Fruit fly (Drosophila melanogaster): ENCODE data around the gene alpha-Man-IIb.

Gene alpha-Man-IIb

DNA sequence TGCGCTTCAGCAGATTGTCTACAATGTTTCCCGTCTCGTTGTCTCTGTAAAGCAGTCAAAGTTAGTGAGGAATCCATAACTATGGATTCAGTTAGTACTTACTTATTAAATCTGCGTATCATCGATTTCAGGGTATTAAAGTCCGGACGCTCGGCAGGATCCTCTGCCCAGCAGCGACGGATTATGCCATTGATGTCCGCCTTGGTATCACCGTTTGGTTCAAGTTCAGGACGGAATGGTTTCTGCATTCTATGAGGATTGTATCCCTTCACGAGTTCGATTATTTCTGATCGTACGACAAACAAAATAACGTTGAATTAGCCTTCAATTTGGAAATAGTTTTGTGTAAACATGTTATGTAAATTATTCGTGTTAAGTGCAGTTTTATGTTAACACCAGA, 55.8 kb downstream of the alpha-Man-IIb start, which contains the start of gene CG9632:
TSS of gene CG9632 (plus strand) at position 301 of the 400 bp plus-strand sequence.
- TF ChIP-seq cic (GFP tag; optimal IDR thresholded peaks at IDR 0.05) = no peak
- no peak for TF ChIP-seq Mnt (GFP tag; optimal IDR thresholded peaks at IDR 0.05)
- TF ChIP-seq kay (GFP tag; ENCODE audit: borderline replicate concordance) = no peak
- TF ChIP-seq tj (GFP tag; optimal IDR thresholded peaks at IDR 0.05) = no peak
- TF ChIP-seq Hr96 (GFP tag; optimal IDR thresholded peaks at IDR 0.05) = no peak
- TF ChIP-seq CG5204 (GFP tag; optimal IDR thresholded peaks at IDR 0.05) = no peak
- TF ChIP-seq cnc (optimal IDR thresholded peaks at IDR 0.05) = no peak
- TF ChIP-seq CG33017 (tag; optimal IDR thresholded peaks at IDR 0.05) = no peak
- no peak for TF ChIP-seq CG7101 (tag; optimal IDR thresholded peaks at IDR 0.05)
- no peak for TF ChIP-seq toe (GFP tag; optimal IDR thresholded peaks at IDR 0.05)
- TF ChIP-seq CG7045 (GFP tag; optimal IDR thresholded peaks at IDR 0.05) = no peak
- no peak for TF ChIP-seq bab1 (GFP tag; optimal IDR thresholded peaks at IDR 0.05)
- TF ChIP-seq CG14711 (tag; optimal IDR thresholded peaks at IDR 0.05) = no peak
- no peak for TF ChIP-seq CG1620 (GFP tag; optimal IDR thresholded peaks at IDR 0.05)
- TF ChIP-seq CG11617 (GFP tag; optimal IDR thresholded peaks at IDR 0.05) = no peak
- no peak for TF ChIP-seq pad (GFP tag; optimal IDR thresholded peaks at IDR 0.05)
- no peak for TF ChIP-seq Clk (GFP tag; optimal IDR thresholded peaks at IDR 0.05)
- no peak for TF ChIP-seq Crg-1 (GFP tag; optimal IDR thresholded peaks at IDR 0.05)
- no peak for TF ChIP-seq CG12768 (GFP tag; optimal IDR thresholded peaks at IDR 0.05)
- no peak for TF ChIP-seq ovo (GFP tag; optimal IDR thresholded peaks at IDR 0.05)

DNA sequence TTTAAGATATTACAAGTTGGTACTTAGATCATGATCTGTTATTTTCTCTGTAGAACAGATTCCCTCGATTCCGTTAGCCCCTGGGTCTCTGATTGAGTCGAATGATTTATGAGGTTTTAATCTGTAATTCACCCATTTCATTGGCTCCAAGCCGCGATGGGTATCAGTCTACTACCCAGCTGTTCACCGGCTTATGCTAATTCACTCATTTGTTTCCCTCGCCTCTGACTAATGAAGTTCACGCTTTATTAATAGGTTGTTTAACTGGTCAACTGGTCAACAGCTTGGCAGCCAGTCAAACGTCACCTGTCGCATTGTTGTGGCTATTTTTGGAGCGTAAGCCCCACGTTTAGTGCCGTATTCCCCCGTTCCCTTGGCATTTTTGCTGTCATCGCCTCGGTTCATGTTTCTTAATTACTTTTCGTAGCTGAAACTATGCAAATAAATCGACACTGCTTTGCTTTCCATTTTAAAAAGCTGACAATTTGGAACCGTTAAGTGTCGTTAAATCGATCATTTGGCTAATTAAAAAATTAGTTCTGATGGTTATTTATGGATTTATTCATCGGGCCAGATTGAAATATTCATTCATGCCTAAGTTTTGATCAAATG, 68.9 kb downstream of the alpha-Man-IIb start:
- no peak for TF ChIP-seq kay (GFP tag; ENCODE audit: borderline replicate concordance)
- TF ChIP-seq pad (GFP tag; optimal IDR thresholded peaks at IDR 0.05) = no peak
- TF ChIP-seq tj (GFP tag; optimal IDR thresholded peaks at IDR 0.05) = peak; percentile 90
- TF ChIP-seq bab1 (GFP tag; optimal IDR thresholded peaks at IDR 0.05) = peak; percentile 39

Measured in whole organism, adult.